Fruit fly (Drosophila melanogaster) whole organism, embryonic: ENCODE results near the gene CG17329.
A peak's percentile ranks its signal among the peaks of the same experiment; 100 is the strongest.

Experiments
- CG11247 ChIP-seq: fragments of 200-800 bp; sonication (Bioruptor generic); IDR thresholded peaks from 2 replicates; pipeline ENCODE4 v1.3.6; 2022; ENCODE audit warnings: missing biosample characterization, missing genetic modification characterization
- CG12071 ChIP-seq: fragments of 200-800 bp; sonication (Bioruptor generic); optimal IDR thresholded peaks from 3 replicates; lab custom pipeline; 2018; ENCODE audit warnings: missing biosample characterization, mild to moderate bottlenecking, missing genetic modification characterization
- CG12219 ChIP-seq: fragments of 200-800 bp; sonication (Bioruptor generic); optimal IDR thresholded peaks from 3 replicates; lab custom pipeline; 2018; ENCODE audit warnings: missing biosample characterization, mild to moderate bottlenecking, missing genetic modification characterization
- CG13775 ChIP-seq: fragments of 200-800 bp; sonication (Bioruptor generic); optimal IDR thresholded peaks from 3 replicates; lab custom pipeline; 2017; ENCODE audit warnings: missing biosample characterization, mild to moderate bottlenecking, missing genetic modification characterization
- CG17359 ChIP-seq: fragments of 200-800 bp; sonication (Bioruptor generic); optimal IDR thresholded peaks from 3 replicates; lab custom pipeline; 2018; ENCODE audit warnings: missing biosample characterization, mild to moderate bottlenecking, missing genetic modification characterization, moderate library complexity
- CG18262 ChIP-seq: fragments of 200-800 bp; optimal IDR thresholded peaks from 3 replicates; lab custom pipeline; 2019; ENCODE audit warnings: missing biosample characterization, mild to moderate bottlenecking, missing genetic modification characterization, moderate library complexity
- CG2116 ChIP-seq: fragments of 200-800 bp; sonication (Bioruptor generic); optimal IDR thresholded peaks from 3 replicates; lab custom pipeline; 2018; ENCODE audit warnings: missing biosample characterization, mild to moderate bottlenecking, missing genetic modification characterization
- CG2712 ChIP-seq: fragments of 200-800 bp; optimal IDR thresholded peaks from 3 replicates; lab custom pipeline; 2019; ENCODE audit warnings: missing biosample characterization, mild to moderate bottlenecking, missing genetic modification characterization, moderate library complexity
- CG31224 ChIP-seq: fragments of 200-800 bp; sonication (Bioruptor generic); IDR thresholded peaks from 2 replicates; pipeline ENCODE4 v1.3.6; 2022; ENCODE audit warnings: missing biosample characterization, missing genetic modification characterization
- CG4854 ChIP-seq: fragments of 200-800 bp; sonication (Bioruptor generic); optimal IDR thresholded peaks from 2 replicates; lab custom pipeline; 2016; ENCODE audit warnings: missing biosample characterization, missing genetic modification characterization, inconsistent platforms
- CG6272 ChIP-seq: fragments of 200-800 bp; sonication (Bioruptor generic); IDR thresholded peaks from 2 replicates; pipeline ENCODE4 v1.3.6; 2022; ENCODE audit warnings: missing biosample characterization, missing genetic modification characterization
- CG6683 ChIP-seq: fragments of 200-800 bp; sonication (Bioruptor generic); optimal IDR thresholded peaks from 2 replicates; lab custom pipeline; 2017; ENCODE audit warnings: missing biosample characterization, mild to moderate bottlenecking, missing genetic modification characterization, missing genetic modification reagents
- CG7271 ChIP-seq: fragments of 200-800 bp; sonication (Bioruptor generic); optimal IDR thresholded peaks from 2 replicates; lab custom pipeline; 2018; ENCODE audit warnings: missing biosample characterization, mild to moderate bottlenecking, missing genetic modification characterization, moderate library complexity
- CG8765 ChIP-seq: fragments of 200-800 bp; sonication (Bioruptor generic); IDR thresholded peaks from 2 replicates; pipeline ENCODE4 v1.3.6; 2022; ENCODE audit warnings: missing biosample characterization, missing genetic modification characterization
- Camta ChIP-seq: fragments of 200-800 bp; sonication (Bioruptor generic); optimal IDR thresholded peaks from 2 replicates; lab custom pipeline; 2016; ENCODE audit warnings: missing biosample characterization, missing genetic modification characterization
- Deaf1 ChIP-seq: fragments of 200-800 bp; optimal IDR thresholded peaks from 3 replicates; lab custom pipeline; 2019; ENCODE audit warnings: missing biosample characterization, mild to moderate bottlenecking, missing genetic modification characterization, moderate library complexity
- E2f1 ChIP-seq: fragments of 200-800 bp; sonication (Bioruptor generic); IDR thresholded peaks from 2 replicates; pipeline ENCODE4 v1.3.6; 2022; ENCODE audit warnings: missing biosample characterization, missing genetic modification characterization
- Ets97D ChIP-seq: fragments of 200-800 bp; sonication (Bioruptor generic); optimal IDR thresholded peaks from 3 replicates; lab custom pipeline; 2016; ENCODE audit warnings: missing biosample characterization, missing genetic modification characterization
- H2.0 ChIP-seq: fragments of 200-800 bp; sonication (Bioruptor generic); IDR thresholded peaks from 2 replicates; pipeline ENCODE4 v1.3.6; 2022; ENCODE audit warnings: missing biosample characterization, missing genetic modification characterization
- Hr3 ChIP-seq: fragments of 200-800 bp; sonication (Bioruptor generic); optimal IDR thresholded peaks from 3 replicates; lab custom pipeline; 2016; ENCODE audit warnings: missing biosample characterization, missing genetic modification characterization
- Hr51 ChIP-seq, 2 experiments: fragments of 200-800 bp; sonication (Bioruptor generic); optimal IDR thresholded peaks; 2 replicates in 1 of 2; 3 replicates in 1 of 2; lab custom pipeline; 2016 to 2018; ENCODE audit warnings: missing biosample characterization in 2 of 2, missing genetic modification characterization in 2 of 2, mild to moderate bottlenecking in 1 of 2, moderate library complexity in 1 of 2
- Lpt ChIP-seq: fragments of >200 bp; optimal IDR thresholded peaks from 2 replicates; lab custom pipeline; 2018; ENCODE audit warnings: missing biosample characterization, missing genetic modification characterization
- Mad ChIP-seq: fragments of 200-800 bp; sonication (Bioruptor generic); optimal IDR thresholded peaks from 2 replicates; lab custom pipeline; 2016; ENCODE audit warnings: missing biosample characterization, missing genetic modification characterization
- Mrtf ChIP-seq: fragments of 200-800 bp; sonication (Bioruptor generic); IDR thresholded peaks from 3 replicates; pipeline ENCODE4 v1.3.6; 2022; ENCODE audit warnings: missing biosample characterization, missing genetic modification characterization
- Neu2 ChIP-seq: fragments of 200-800 bp; sonication (Bioruptor generic); optimal IDR thresholded peaks from 3 replicates; lab custom pipeline; 2016; ENCODE audit warnings: missing biosample characterization, missing genetic modification characterization, borderline replicate concordance
- NfI ChIP-seq: fragments of 200-800 bp; sonication (Bioruptor generic); optimal IDR thresholded peaks from 3 replicates; lab custom pipeline; 2018; ENCODE audit warnings: missing biosample characterization, mild to moderate bottlenecking, missing genetic modification characterization, moderate library complexity
- Oli ChIP-seq: fragments of 200-800 bp; sonication (Bioruptor generic); optimal IDR thresholded peaks from 2 replicates; lab custom pipeline; 2018; ENCODE audit warnings: missing biosample characterization, mild to moderate bottlenecking, missing genetic modification characterization, moderate library complexity
- Ravus ChIP-seq: fragments of 200-800 bp; sonication (Bioruptor generic); IDR thresholded peaks from 2 replicates; pipeline ENCODE4 v1.3.6; 2022; ENCODE audit warnings: missing biosample characterization, missing genetic modification characterization
- Ssrp ChIP-seq: fragments of 200-800 bp; sonication (Bioruptor generic); optimal IDR thresholded peaks from 2 replicates; lab custom pipeline; 2018; ENCODE audit warnings: missing biosample characterization, mild to moderate bottlenecking, missing genetic modification characterization, moderate library complexity
- Taf1 ChIP-seq: fragments of 200-800 bp; sonication (Bioruptor generic); IDR thresholded peaks from 2 replicates; pipeline ENCODE4 v1.3.6; 2022; ENCODE audit warnings: missing biosample characterization, missing genetic modification characterization
- Tbp ChIP-seq: fragments of >200 bp; optimal IDR thresholded peaks from 2 replicates; lab custom pipeline; 2018; ENCODE audit warnings: missing biosample characterization, missing genetic modification characterization
- Xbp1 ChIP-seq: fragments of 200-800 bp; sonication (Bioruptor generic); optimal IDR thresholded peaks from 3 replicates; lab custom pipeline; 2016; ENCODE audit warnings: missing biosample characterization, mild to moderate bottlenecking, missing genetic modification characterization
- abd-A ChIP-seq: fragments of 200-800 bp; sonication (Bioruptor generic); optimal IDR thresholded peaks from 3 replicates; lab custom pipeline; 2019; ENCODE audit warnings: missing biosample characterization, mild to moderate bottlenecking, missing genetic modification characterization, moderate library complexity
- amos ChIP-seq: fragments of 200-800 bp; sonication (Bioruptor generic); IDR thresholded peaks from 2 replicates; pipeline ENCODE4 v1.3.6; 2022; ENCODE audit warnings: missing biosample characterization, missing genetic modification characterization; ENCODE audit not compliant: partially characterized antibody
- az2 ChIP-seq: fragments of 200-800 bp; sonication (Bioruptor generic); optimal IDR thresholded peaks from 3 replicates; lab custom pipeline; 2016; ENCODE audit warnings: missing biosample characterization, missing genetic modification characterization
- bab2 ChIP-seq: fragments of 200-800 bp; sonication (Bioruptor generic); optimal IDR thresholded peaks from 2 replicates; lab custom pipeline; 2016; ENCODE audit warnings: missing biosample characterization, missing genetic modification characterization
- bbx ChIP-seq: fragments of 200-800 bp; sonication (Bioruptor generic); IDR thresholded peaks from 2 replicates; pipeline ENCODE4 v1.3.6; 2022; ENCODE audit warnings: missing biosample characterization, missing genetic modification characterization; ENCODE audit not compliant: partially characterized antibody
- da ChIP-seq: fragments of 200-800 bp; sonication (Bioruptor generic); optimal IDR thresholded peaks from 2 replicates; lab custom pipeline; 2016; ENCODE audit warnings: missing biosample characterization, missing genetic modification characterization
- gcm2 ChIP-seq: fragments of 200-800 bp; sonication (Bioruptor generic); optimal IDR thresholded peaks from 2 replicates; lab custom pipeline; 2016; ENCODE audit warnings: missing biosample characterization, missing genetic modification characterization
- lilli ChIP-seq: fragments of 200-800 bp; sonication (Bioruptor generic); optimal IDR thresholded peaks from 3 replicates; lab custom pipeline; 2016; ENCODE audit warnings: missing biosample characterization, missing genetic modification characterization
- mam ChIP-seq: fragments of 200-800 bp; sonication (Bioruptor generic); optimal IDR thresholded peaks from 3 replicates; lab custom pipeline; 2016; ENCODE audit warnings: missing biosample characterization, missing genetic modification characterization
- odd ChIP-seq: fragments of 200-800 bp; sonication (Bioruptor generic); optimal IDR thresholded peaks from 2 replicates; lab custom pipeline; 2017; ENCODE audit warnings: missing biosample characterization, mild to moderate bottlenecking, missing genetic modification characterization
- otp ChIP-seq: fragments of 200-800 bp; sonication (Bioruptor generic); IDR thresholded peaks from 3 replicates; pipeline ENCODE4, ENCODE4 v1.3.6; 2022; ENCODE audit warnings: missing biosample characterization, missing genetic modification characterization
- ro ChIP-seq: fragments of 200-800 bp; sonication (Bioruptor generic); IDR thresholded peaks from 2 replicates; pipeline ENCODE4 v1.3.6; 2022; ENCODE audit warnings: missing biosample characterization, missing genetic modification characterization
- sd ChIP-seq: fragments of 200-800 bp; sonication (Bioruptor generic); optimal IDR thresholded peaks from 3 replicates; lab custom pipeline; 2018; ENCODE audit warnings: missing biosample characterization, mild to moderate bottlenecking, missing genetic modification characterization, moderate library complexity
- sens-2 ChIP-seq: fragments of 200-800 bp; sonication (Bioruptor generic); IDR thresholded peaks from 2 replicates; pipeline ENCODE4 v1.3.6; 2022; ENCODE audit warnings: missing biosample characterization, missing genetic modification characterization
- slp2 ChIP-seq: fragments of 200-800 bp; sonication (Bioruptor generic); optimal IDR thresholded peaks from 2 replicates; lab custom pipeline; 2016; ENCODE audit warnings: missing biosample characterization, missing genetic modification characterization
- tna ChIP-seq: fragments of 200-800 bp; sonication (Bioruptor generic); IDR thresholded peaks from 2 replicates; pipeline ENCODE4 v1.3.6; 2022; ENCODE audit warnings: missing biosample characterization, missing genetic modification characterization; ENCODE audit not compliant: partially characterized antibody
- trem ChIP-seq: fragments of 200-800 bp; optimal IDR thresholded peaks from 3 replicates; lab custom pipeline; 2019; ENCODE audit warnings: missing biosample characterization, mild to moderate bottlenecking, missing genetic modification characterization, moderate library complexity
- usp ChIP-seq: fragments of >200 bp; optimal IDR thresholded peaks from 2 replicates; lab custom pipeline; 2017; ENCODE audit warnings: missing biosample characterization, missing genetic modification characterization
- vnd ChIP-seq: fragments of 200-800 bp; sonication (Bioruptor generic); IDR thresholded peaks from 3 replicates; pipeline ENCODE4 v1.3.6; 2022; ENCODE audit warnings: missing biosample characterization, missing genetic modification characterization; ENCODE audit not compliant: partially characterized antibody

Gene CG17329

dm6 chr2L:16329102-16329520 is 38.0 kb downstream of the CG17329 start, which contains the start of gene mRpL4 (continued):
- TF ChIP-seq CG6683 (GFP tag; lab: Kevin White, UChicago) (no peak), Deaf1 (tag; lab: Kevin White, UChicago) (no peak), Tbp (GFP tag; lab: Kevin White, UChicago) (no peak), Hr3 (GFP tag; lab: Kevin White, UChicago) (peak; percentile 79), Ssrp (tag; lab: Kevin White, UChicago) (peak; percentile 42), CG17359 (tag; lab: Kevin White, UChicago) (no peak), otp (0 out of 3 replicates have a peak, but pooled peaks have one; percentile 33), NfI (GFP tag; lab: Kevin White, UChicago) (peak; percentile 69), H2.0 (peak; percentile 45), CG18262 (tag; lab: Kevin White, UChicago) (peak; percentile 57), CG4854 (GFP tag; lab: Kevin White, UChicago) (peak; percentile 41), CG8765 (GFP tag; lab: Robert Waterston, UW) (peak; percentile 34; the same call in 1 of the 2 replicates), Hr51 (GFP tag; optimal IDR thresholded peaks at IDR 0.05; lab: Kevin White, UChicago) (no peak), E2f1 (GFP tag; lab: Robert Waterston, UW) (peak; percentile 70), bbx (GFP tag; lab: Robert Waterston, UW) (peak; percentile 99), tna (GFP tag; lab: Robert Waterston, UW) (peak; percentile 99), Camta (GFP tag; lab: Kevin White, UChicago) (peak; percentile 80), sd (tag; lab: Kevin White, UChicago) (no peak), Lpt (no peak), sens-2 (GFP tag; lab: Robert Waterston, UW) (no peak), abd-A (tag; lab: Kevin White, UChicago) (no peak), CG31224 (GFP tag; lab: Robert Waterston, UW) (peak; percentile 66), CG2712 (tag; lab: Kevin White, UChicago) (peak; percentile 79), Taf1 (GFP tag; lab: Robert Waterston, UW) (peak; percentile 49; the same call in 1 of the 2 replicates), trem (tag; lab: Kevin White, UChicago) (peak; percentile 84), az2 (GFP tag; lab: Kevin White, UChicago) (peak; percentile 80), Ravus (GFP tag; lab: Robert Waterston, UW) (no peak), Mrtf (GFP tag; lab: Robert Waterston, UW) (no peak; the same call in 2 of the 3 replicates), Ets97D (peak; percentile 70), CG11247 (GFP tag; lab: Robert Waterston, UW) (peak; percentile 70), CG6272 (peak; percentile 74), Neu2 (no peak), amos (peak; percentile 99), Oli (tag; lab: Kevin White, UChicago) (peak; percentile 17), CG2116 (GFP tag; lab: Kevin White, UChicago) (peak; percentile 87), CG12071 (no peak), bab2 (GFP tag; lab: Kevin White, UChicago) (peak; percentile 70), Mad (GFP tag; lab: Kevin White, UChicago) (no peak), CG7271 (no peak), ro (no peak), Xbp1 (GFP tag; lab: Kevin White, UChicago) (peak; percentile 81), CG13775 (peak; percentile 56), slp2 (GFP tag; lab: Kevin White, UChicago) (peak; percentile 72), lilli (peak; percentile 87), CG12219 (no peak), vnd (GFP tag; lab: Robert Waterston, UW) (peak; percentile 98), gcm2 (peak; percentile 58), odd (GFP tag; lab: Kevin White, UChicago) (no peak), usp (no peak), da (GFP tag; lab: Kevin White, UChicago) (no peak), mam (GFP tag; lab: Kevin White, UChicago) (peak; percentile 87)
